Fruit fly (Drosophila melanogaster) whole organism, wandering third instar larva: ENCODE measurements around the gene CG31515.

Experiments used
- Abd-B ChIP-seq: fragments of >200 bp; optimal IDR thresholded peaks from 2 replicates; lab custom pipeline; 2017; ENCODE audit warnings: missing biosample characterization, missing genetic modification characterization
- CG32264 ChIP-seq: fragments of 200-800 bp; sonication (Bioruptor generic); optimal IDR thresholded peaks from 2 replicates; lab custom pipeline; 2016; ENCODE audit warnings: missing biosample characterization, missing genetic modification characterization
- CG9705 ChIP-seq: fragments of 200-800 bp; sonication (Bioruptor generic); optimal IDR thresholded peaks from 2 replicates; lab custom pipeline; 2018; ENCODE audit warnings: missing biosample characterization, mild to moderate bottlenecking, missing genetic modification characterization
- CrebA ChIP-seq: fragments of 200-800 bp; sonication (Bioruptor generic); optimal IDR thresholded peaks from 2 replicates; lab custom pipeline; 2016; ENCODE audit warnings: missing biosample characterization, mild to moderate bottlenecking, missing genetic modification characterization, borderline replicate concordance
- Dfd ChIP-seq: fragments of >200 bp; optimal IDR thresholded peaks from 2 replicates; lab custom pipeline; 2017; ENCODE audit warnings: missing biosample characterization, missing genetic modification characterization
- Dif ChIP-seq: fragments of 200-275, 200-300 bp; sonication (Bioruptor generic); optimal IDR thresholded peaks from 2 replicates; lab custom pipeline; 2018; ENCODE audit warnings: missing biosample characterization, missing genetic modification characterization; ENCODE audit not compliant: partially characterized antibody
- GATAd ChIP-seq: sonication (Bioruptor generic); optimal IDR thresholded peaks from 2 replicates; lab custom pipeline; 2016; ENCODE audit warnings: missing biosample characterization, missing genetic modification characterization
- HLH106 ChIP-seq: fragments of 200-800 bp; optimal IDR thresholded peaks from 3 replicates; lab custom pipeline; 2019; ENCODE audit warnings: missing biosample characterization, mild to moderate bottlenecking, missing genetic modification characterization, moderate library complexity
- Hnf4 ChIP-seq: fragments of 200-800 bp; sonication (Bioruptor generic); optimal IDR thresholded peaks from 2 replicates; lab custom pipeline; 2016; ENCODE audit warnings: missing biosample characterization, mild to moderate bottlenecking, missing genetic modification characterization
- Hr78 ChIP-seq: fragments of >200 bp; optimal IDR thresholded peaks from 2 replicates; lab custom pipeline; 2017; ENCODE audit warnings: missing biosample characterization, missing genetic modification characterization
- Hr83 ChIP-seq: fragments of 200-300 bp; sonication (Bioruptor generic); optimal IDR thresholded peaks from 2 replicates; lab custom pipeline; 2016; ENCODE audit warnings: missing biosample characterization, mild to moderate bottlenecking, missing genetic modification characterization, moderate library complexity; ENCODE audit not compliant: poor library complexity, severe bottlenecking
- Jra ChIP-seq: sonication (Bioruptor generic); optimal IDR thresholded peaks from 2 replicates; lab custom pipeline; 2016; ENCODE audit warnings: missing biosample characterization, missing genetic modification characterization
- Mio ChIP-seq: sonication (Bioruptor generic); optimal IDR thresholded peaks from 2 replicates; lab custom pipeline; 2016; ENCODE audit warnings: missing biosample characterization, missing genetic modification characterization
- Myc ChIP-seq: fragments of >200 bp; optimal IDR thresholded peaks from 2 replicates; lab custom pipeline; 2017
- N ChIP-seq: fragments of >200 bp; optimal IDR thresholded peaks from 2 replicates; lab custom pipeline; 2018; ENCODE audit warnings: missing biosample characterization, missing external identifiers, missing genetic modification characterization
- OdsH ChIP-seq: fragments of 200-800 bp; sonication (Bioruptor generic); optimal IDR thresholded peaks from 2 replicates; lab custom pipeline; 2016; ENCODE audit warnings: missing biosample characterization, mild to moderate bottlenecking, missing genetic modification characterization
- Rel ChIP-seq, 2 experiments: fragments of 200-800 bp; sonication (Bioruptor generic) in 1 of 2; optimal IDR thresholded peaks; 2 replicates in 1 of 2; 3 replicates in 1 of 2; lab custom pipeline; 2016 to 2019; ENCODE audit warnings: mild to moderate bottlenecking in 2 of 2, missing biosample characterization in 2 of 2, missing genetic modification characterization in 2 of 2, moderate library complexity in 1 of 2
- Sp1 ChIP-seq: fragments of 200-800 bp; sonication (Bioruptor generic); optimal IDR thresholded peaks from 3 replicates; lab custom pipeline; 2019; ENCODE audit warnings: missing biosample characterization, mild to moderate bottlenecking, missing genetic modification characterization, moderate library complexity
- Vsx2 ChIP-seq: fragments of 200-300, 225-300 bp; sonication (Bioruptor generic); optimal IDR thresholded peaks from 2 replicates; lab custom pipeline; 2018; ENCODE audit warnings: missing biosample characterization, missing genetic modification characterization; ENCODE audit not compliant: partially characterized antibody
- brk ChIP-seq: fragments of 200-800 bp; sonication (Bioruptor generic); optimal IDR thresholded peaks from 2 replicates; lab custom pipeline; 2016; ENCODE audit warnings: missing biosample characterization, mild to moderate bottlenecking, missing genetic modification characterization
- dl ChIP-seq, 2 experiments: fragments of 175-275, 200-275 bp in 1 of 2; fragments of 200-275 bp in 1 of 2; sonication (Bioruptor generic); optimal IDR thresholded peaks; lab custom pipeline; 2018; ENCODE audit warnings: mild to moderate bottlenecking in 2 of 2, missing biosample characterization in 2 of 2, missing genetic modification characterization in 2 of 2, moderate library complexity in 2 of 2; ENCODE audit not compliant: partially characterized antibody in 2 of 2, insufficient read depth in 1 of 2
- dmrt93B ChIP-seq: fragments of 200-800 bp; sonication (Bioruptor generic); optimal IDR thresholded peaks from 2 replicates; lab custom pipeline; 2018; ENCODE audit warnings: missing biosample characterization, mild to moderate bottlenecking, missing genetic modification characterization
- dsf ChIP-seq: sonication (Bioruptor generic); optimal IDR thresholded peaks from 2 replicates; lab custom pipeline; 2016; ENCODE audit warnings: missing biosample characterization, missing genetic modification characterization, borderline replicate concordance
- ey ChIP-seq: fragments of 200-800 bp; sonication (Bioruptor generic); optimal IDR thresholded peaks from 2 replicates; lab custom pipeline; 2016; ENCODE audit warnings: missing biosample characterization, missing genetic modification characterization
- foxo ChIP-seq, 2 experiments: fragments of 200-800 bp; sonication (Bioruptor generic); optimal IDR thresholded peaks; 2 replicates in 1 of 2; 3 replicates in 1 of 2; lab custom pipeline; 2016 to 2017; ENCODE audit warnings: missing biosample characterization in 2 of 2, missing genetic modification characterization in 2 of 2
- fru ChIP-seq: fragments of 200-800 bp; sonication (Bioruptor generic); optimal IDR thresholded peaks from 3 replicates; lab custom pipeline; 2016; ENCODE audit warnings: missing biosample characterization, mild to moderate bottlenecking, missing genetic modification characterization
- h ChIP-seq: fragments of 200-800 bp; sonication (Bioruptor generic); optimal IDR thresholded peaks from 3 replicates; lab custom pipeline; 2016; ENCODE audit warnings: missing biosample characterization, mild to moderate bottlenecking, missing genetic modification characterization
- jim ChIP-seq: fragments of 175-275, 200-325 bp; sonication (Bioruptor generic); optimal IDR thresholded peaks from 2 replicates; lab custom pipeline; 2016; ENCODE audit warnings: missing biosample characterization, mild to moderate bottlenecking, missing genetic modification characterization
- pan ChIP-seq: fragments of >200 bp; optimal IDR thresholded peaks from 2 replicates; lab custom pipeline; 2017
- psq ChIP-seq: fragments of 200-800 bp; sonication (Bioruptor generic); optimal IDR thresholded peaks from 3 replicates; lab custom pipeline; 2017; ENCODE audit warnings: missing biosample characterization, mild to moderate bottlenecking, missing genetic modification characterization, moderate library complexity
- rgr ChIP-seq: fragments of 200-800 bp; sonication (Bioruptor generic); optimal IDR thresholded peaks from 3 replicates; lab custom pipeline; 2016; ENCODE audit warnings: missing biosample characterization, mild to moderate bottlenecking, missing genetic modification characterization
- sage ChIP-seq: fragments of 200-800 bp; sonication (Bioruptor generic); optimal IDR thresholded peaks from 2 replicates; lab custom pipeline; 2016; ENCODE audit warnings: missing biosample characterization, mild to moderate bottlenecking, missing genetic modification characterization
- sv ChIP-seq: fragments of 200-800 bp; sonication (Bioruptor generic); optimal IDR thresholded peaks from 3 replicates; lab custom pipeline; 2016; ENCODE audit warnings: missing biosample characterization, missing genetic modification characterization
- tai ChIP-seq: sonication (Bioruptor generic); optimal IDR thresholded peaks from 2 replicates; lab custom pipeline; 2016; ENCODE audit warnings: missing biosample characterization, missing genetic modification characterization
- woc ChIP-seq: sonication (Bioruptor generic); optimal IDR thresholded peaks from 2 replicates; lab custom pipeline; 2016; ENCODE audit warnings: missing biosample characterization, mild to moderate bottlenecking, missing genetic modification characterization

Gene CG31515

DNA sequence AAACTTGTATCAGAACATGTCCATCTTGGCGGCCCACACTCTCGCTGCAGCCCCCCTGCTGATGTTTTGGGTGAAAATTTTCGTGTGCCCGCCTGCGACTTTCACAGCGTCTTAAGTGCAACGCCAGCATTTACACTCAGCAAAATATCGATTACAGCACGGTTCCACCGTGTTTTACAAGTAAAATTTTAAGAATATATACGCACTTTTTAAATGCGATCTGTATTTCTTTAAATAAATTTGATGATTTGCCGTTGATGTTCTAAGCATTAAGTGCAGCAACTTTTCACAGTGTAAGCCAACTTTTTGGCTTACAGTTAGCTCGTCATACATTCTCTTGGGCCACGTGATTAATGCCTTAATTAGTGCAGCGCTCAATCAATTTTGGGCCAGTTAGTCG, 29.0 kb upstream of the CG31515 start:
- TF ChIP-seq HLH106 (tag; lab: Kevin White, UChicago) (no peak), Dif (no peak), brk (GFP tag; lab: Kevin White, UChicago) (no peak), Dfd (GFP tag; lab: Kevin White, UChicago) (no peak), rgr (GFP tag; lab: Kevin White, UChicago) (peak; percentile 20), h (GFP tag; lab: Kevin White, UChicago) (peak; percentile 34), OdsH (GFP tag; lab: Kevin White, UChicago) (no peak), Hnf4 (GFP tag; lab: Kevin White, UChicago) (no peak), Hr83 (GFP tag; lab: Kevin White, UChicago) (no peak), Myc (lab: Kevin White, UChicago) (no peak), Abd-B (no peak), dl (GFP tag; optimal IDR thresholded peaks at IDR 0.05; lab: Kevin White, UChicago; ENCODE audit: insufficient read depth in 1 of 2, partially characterized antibody in 2 of 2) (no peak), Mio (no peak), sage (GFP tag; lab: Kevin White, UChicago) (no peak), CG32264 (GFP tag; lab: Kevin White, UChicago) (no peak), psq (GFP tag; lab: Kevin White, UChicago) (no peak), tai (GFP tag; lab: Kevin White, UChicago) (no peak), jim (GFP tag; lab: Kevin White, UChicago) (no peak), pan (no peak), Vsx2 (GFP tag; lab: Kevin White, UChicago) (no peak), ey (peak; percentile 19), fru (GFP tag; lab: Kevin White, UChicago) (no peak), Rel (GFP tag; optimal IDR thresholded peaks at IDR 0.05; lab: Kevin White, UChicago) (no peak), Rel (tag; optimal IDR thresholded peaks at IDR 0.05; lab: Kevin White, UChicago) (no peak), CrebA (GFP tag; lab: Kevin White, UChicago) (no peak)
- TF ChIP-seq, all 38 proteins: peak for 3

DNA sequence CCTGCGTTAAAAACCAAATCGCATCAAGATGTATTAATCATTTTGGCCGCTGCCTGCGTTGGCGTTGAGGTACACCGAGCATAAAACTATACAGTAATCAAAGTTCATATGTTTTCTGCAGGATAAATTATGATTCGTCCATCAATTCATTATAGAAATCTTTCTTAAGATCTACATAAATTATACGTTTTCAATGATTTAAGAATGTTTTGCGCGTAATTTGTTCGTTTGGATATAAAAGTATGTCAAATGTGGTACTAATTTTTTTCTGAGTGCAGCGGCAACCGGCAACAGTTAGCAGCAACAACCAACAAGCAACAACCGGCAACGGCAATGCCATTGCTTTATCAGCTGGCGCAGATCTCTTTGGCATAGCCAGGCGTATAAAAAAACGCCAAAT, 27.9 kb upstream of the CG31515 start:
- no peak for TF ChIP-seq Mio
- TF ChIP-seq foxo (GFP tag; optimal IDR thresholded peaks at IDR 0.05; lab: Kevin White, UChicago): peak in 1 of 2 experiments; percentile 34
- TF ChIP-seq h (GFP tag; lab: Kevin White, UChicago): peak; percentile 21
- TF ChIP-seq rgr (GFP tag; lab: Kevin White, UChicago): peak; percentile 2
- TF ChIP-seq fru (GFP tag; lab: Kevin White, UChicago): peak; percentile 3
- peak; percentile 20 for TF ChIP-seq HLH106 (tag; lab: Kevin White, UChicago)
- TF ChIP-seq OdsH (GFP tag; lab: Kevin White, UChicago): no peak

- TF ChIP-seq Dfd (GFP tag; lab: Kevin White, UChicago) (no peak), CG9705 (GFP tag; lab: Kevin White, UChicago) (no peak), CrebA (GFP tag; lab: Kevin White, UChicago) (no peak), pan (no peak), sage (GFP tag; lab: Kevin White, UChicago) (no peak), GATAd (GFP tag; lab: Kevin White, UChicago) (no peak), Abd-B (no peak), dmrt93B (no peak), Myc (lab: Kevin White, UChicago) (no peak), ey (no peak), Sp1 (GFP tag; lab: Kevin White, UChicago) (no peak), Jra (GFP tag; lab: Kevin White, UChicago) (no peak), CG32264 (GFP tag; lab: Kevin White, UChicago) (no peak), Dif (no peak), sv (no peak), dsf (GFP tag; lab: Kevin White, UChicago) (no peak), Vsx2 (GFP tag; lab: Kevin White, UChicago) (no peak), Rel (GFP tag; optimal IDR thresholded peaks at IDR 0.05; lab: Kevin White, UChicago) (no peak), Rel (tag; optimal IDR thresholded peaks at IDR 0.05; lab: Kevin White, UChicago) (no peak)
These were observed 19.2 kb upstream of the CG31515 start for dm6 chr3R:23407880-23408279.

DNA sequence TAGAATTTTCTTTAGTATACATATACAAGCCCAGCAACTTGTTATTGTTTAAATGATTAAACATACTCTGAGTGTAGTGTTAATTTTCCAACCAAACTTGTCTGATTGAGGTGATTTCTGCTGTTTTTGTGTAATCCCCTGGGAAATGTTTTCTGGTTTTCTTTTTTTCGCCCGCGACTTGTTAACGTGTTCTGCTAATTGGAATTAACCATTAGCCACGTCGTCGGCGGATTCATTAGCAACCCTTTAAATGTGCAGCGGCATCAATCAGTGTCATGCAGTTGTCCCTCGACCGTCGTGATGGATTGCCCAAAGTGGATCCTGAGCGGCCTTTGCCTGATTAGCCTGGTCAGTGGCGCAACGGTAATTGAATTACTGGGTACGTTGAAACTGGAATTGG, 16.5 kb upstream of the CG31515 start, which contains the start of gene Ir94e:
Ir94e (plus strand) TSS at position 301 of the 400 bp plus-strand sequence.
- no peak for TF ChIP-seq h (GFP tag; lab: Kevin White, UChicago)
- TF ChIP-seq Abd-B: no peak
- no peak for TF ChIP-seq sv
- TF ChIP-seq woc (GFP tag; lab: Kevin White, UChicago): no peak
- no peak for TF ChIP-seq CrebA (GFP tag; lab: Kevin White, UChicago)
- TF ChIP-seq Hnf4 (GFP tag; lab: Kevin White, UChicago): no peak
- no peak for TF ChIP-seq Dif
- TF ChIP-seq pan: no peak
- no peak for TF ChIP-seq Hr78
- TF ChIP-seq HLH106 (tag; lab: Kevin White, UChicago): no peak
- no peak for TF ChIP-seq brk (GFP tag; lab: Kevin White, UChicago)
- no peak for TF ChIP-seq Sp1 (GFP tag; lab: Kevin White, UChicago)
- TF ChIP-seq N (GFP tag; lab: Kevin White, UChicago): no peak
- TF ChIP-seq psq (GFP tag; lab: Kevin White, UChicago): no peak
- no peak for TF ChIP-seq dsf (GFP tag; lab: Kevin White, UChicago)
- TF ChIP-seq Hr83 (GFP tag; lab: Kevin White, UChicago): no peak
